Fruit fly (Drosophila melanogaster) whole organism, embryonic: Measurements from ENCODE around the gene Myo31DF.
A peak's percentile ranks its signal among the peaks of the same experiment; 100 is the strongest.

ENCODE experiments used
- ATbp ChIP-seq: fragments of 200-800 bp; sonication (Bioruptor generic); optimal IDR thresholded peaks from 2 replicates; lab custom pipeline; 2017; ENCODE audit warnings: missing biosample characterization, mild to moderate bottlenecking, missing genetic modification characterization, missing genetic modification reagents
- CG10654 ChIP-seq: fragments of 200-800 bp; sonication (Bioruptor generic); optimal IDR thresholded peaks from 2 replicates; lab custom pipeline; 2016; ENCODE audit warnings: missing biosample characterization, missing genetic modification characterization
- CG11093 ChIP-seq: fragments of 200-800 bp; sonication (Bioruptor generic); IDR thresholded peaks from 3 replicates; pipeline ENCODE4 v1.3.6; 2022; ENCODE audit warnings: missing biosample characterization, missing genetic modification characterization
- CG11695 ChIP-seq: fragments of 200-800 bp; sonication (Bioruptor generic); IDR thresholded peaks from 3 replicates; pipeline ENCODE4 v1.3.6; 2022; ENCODE audit warnings: missing biosample characterization, missing genetic modification characterization
- CG11696 ChIP-seq: fragments of 200-800 bp; sonication (Bioruptor generic); IDR thresholded peaks from 2 replicates; pipeline ENCODE4 v1.3.6; 2022; ENCODE audit warnings: missing biosample characterization, missing genetic modification characterization
- CG14965 ChIP-seq: fragments of 200-800 bp; sonication (Bioruptor generic); optimal IDR thresholded peaks from 2 replicates; lab custom pipeline; 2016; ENCODE audit warnings: missing biosample characterization, missing genetic modification characterization, borderline replicate concordance
- CG15073 ChIP-seq: fragments of 200-800 bp; sonication (Bioruptor generic); optimal IDR thresholded peaks from 2 replicates; lab custom pipeline; 2016; ENCODE audit warnings: missing biosample characterization, missing genetic modification characterization
- CG1529 ChIP-seq: fragments of 200-800 bp; sonication (Bioruptor generic); optimal IDR thresholded peaks from 3 replicates; lab custom pipeline; 2018; ENCODE audit warnings: missing biosample characterization, missing genetic modification characterization
- CG17359 ChIP-seq: fragments of 200-800 bp; sonication (Bioruptor generic); optimal IDR thresholded peaks from 3 replicates; lab custom pipeline; 2018; ENCODE audit warnings: missing biosample characterization, mild to moderate bottlenecking, missing genetic modification characterization, moderate library complexity
- CG17568 ChIP-seq: fragments of 200-800 bp; sonication (Bioruptor generic); optimal IDR thresholded peaks from 2 replicates; lab custom pipeline; 2018; ENCODE audit warnings: missing biosample characterization, mild to moderate bottlenecking, missing genetic modification characterization, moderate library complexity
- CG1792 ChIP-seq: fragments of 200-800 bp; sonication (Bioruptor generic); optimal IDR thresholded peaks from 2 replicates; lab custom pipeline; 2016; ENCODE audit warnings: missing biosample characterization, missing genetic modification characterization
- CG2678 ChIP-seq: fragments of 200-800 bp; sonication (Bioruptor generic); optimal IDR thresholded peaks from 3 replicates; lab custom pipeline; 2019; ENCODE audit warnings: missing biosample characterization, mild to moderate bottlenecking, missing genetic modification characterization, moderate library complexity
- CG3407 ChIP-seq: fragments of 200-800 bp; sonication (Bioruptor generic); optimal IDR thresholded peaks from 2 replicates; lab custom pipeline; 2018; ENCODE audit warnings: missing biosample characterization, mild to moderate bottlenecking, missing genetic modification characterization
- CG4404 ChIP-seq: fragments of 200-800 bp; sonication (Bioruptor generic); IDR thresholded peaks from 2 replicates; pipeline ENCODE4 v1.3.6; 2022; ENCODE audit warnings: missing biosample characterization, missing genetic modification characterization
- CG6272 ChIP-seq: fragments of 200-800 bp; sonication (Bioruptor generic); IDR thresholded peaks from 2 replicates; pipeline ENCODE4 v1.3.6; 2022; ENCODE audit warnings: missing biosample characterization, missing genetic modification characterization
- CG7271 ChIP-seq: fragments of 200-800 bp; sonication (Bioruptor generic); optimal IDR thresholded peaks from 2 replicates; lab custom pipeline; 2018; ENCODE audit warnings: missing biosample characterization, mild to moderate bottlenecking, missing genetic modification characterization, moderate library complexity
- CG7357 ChIP-seq: fragments of 200-800 bp; sonication (Bioruptor generic); IDR thresholded peaks from 3 replicates; pipeline ENCODE4 v1.3.6; 2022; ENCODE audit warnings: missing biosample characterization, missing genetic modification characterization
- CG7839 ChIP-seq: fragments of 200-800 bp; sonication (Bioruptor generic); optimal IDR thresholded peaks from 3 replicates; lab custom pipeline; 2018; ENCODE audit warnings: missing biosample characterization, mild to moderate bottlenecking, missing genetic modification characterization, moderate library complexity
- CTCF ChIP-seq: fragments of 200-800 bp; sonication (Bioruptor generic); optimal IDR thresholded peaks from 2 replicates; lab custom pipeline; 2017; ENCODE audit warnings: missing biosample characterization, mild to moderate bottlenecking, missing genetic modification characterization, moderate library complexity
- Camta ChIP-seq: fragments of 200-800 bp; sonication (Bioruptor generic); optimal IDR thresholded peaks from 2 replicates; lab custom pipeline; 2016; ENCODE audit warnings: missing biosample characterization, missing genetic modification characterization
- D19A ChIP-seq: fragments of 200-800 bp; optimal IDR thresholded peaks from 3 replicates; lab custom pipeline; 2019; ENCODE audit warnings: missing biosample characterization, mild to moderate bottlenecking, missing genetic modification characterization, moderate library complexity
- Hsf ChIP-seq: fragments of 200-800 bp; sonication (Bioruptor generic); optimal IDR thresholded peaks from 3 replicates; lab custom pipeline; 2016; ENCODE audit warnings: missing biosample characterization, missing genetic modification characterization
- Myb ChIP-seq: fragments of 200-800 bp; sonication (Bioruptor generic); optimal IDR thresholded peaks from 2 replicates; lab custom pipeline; 2016; ENCODE audit warnings: missing biosample characterization, missing genetic modification characterization
- Nf-YC ChIP-seq: fragments of 200-800 bp; optimal IDR thresholded peaks from 3 replicates; lab custom pipeline; 2019; ENCODE audit warnings: missing biosample characterization, mild to moderate bottlenecking, missing genetic modification characterization, moderate library complexity
- Pdp1 ChIP-seq, 2 experiments: fragments of 200-800 bp; sonication (Bioruptor generic); optimal IDR thresholded peaks; 3 replicates each; lab custom pipeline; 2016; ENCODE audit warnings: missing biosample characterization in 2 of 2, missing genetic modification characterization in 2 of 2, mild to moderate bottlenecking in 1 of 2, moderate library complexity in 1 of 2
- Ptx1 ChIP-seq: fragments of 200-800 bp; sonication (Bioruptor generic); IDR thresholded peaks from 2 replicates; pipeline ENCODE4 v1.3.6; 2022; ENCODE audit warnings: missing biosample characterization, missing genetic modification characterization
- Rx ChIP-seq: fragments of 200-800 bp; sonication (Bioruptor generic); IDR thresholded peaks from 2 replicates; pipeline ENCODE4 v1.3.6; 2022; ENCODE audit warnings: missing biosample characterization, missing genetic modification characterization
- Sox102F ChIP-seq: fragments of 200-800 bp; sonication (Bioruptor generic); optimal IDR thresholded peaks from 2 replicates; lab custom pipeline; 2018; ENCODE audit warnings: missing biosample characterization, mild to moderate bottlenecking, missing genetic modification characterization, moderate library complexity
- Xbp1 ChIP-seq: fragments of 200-800 bp; sonication (Bioruptor generic); optimal IDR thresholded peaks from 3 replicates; lab custom pipeline; 2016; ENCODE audit warnings: missing biosample characterization, mild to moderate bottlenecking, missing genetic modification characterization
- ato ChIP-seq: fragments of 200-800 bp; sonication (Bioruptor generic); IDR thresholded peaks from 2 replicates; pipeline ENCODE4 v1.3.6; 2022; ENCODE audit warnings: missing biosample characterization, missing genetic modification characterization; ENCODE audit not compliant: partially characterized antibody
- ci ChIP-seq: fragments of 200-800 bp; sonication (Bioruptor generic); IDR thresholded peaks from 3 replicates; pipeline ENCODE4 v1.3.6; 2022; ENCODE audit warnings: missing biosample characterization, missing genetic modification characterization
- grn ChIP-seq: fragments of 200-800 bp; sonication (Bioruptor generic); optimal IDR thresholded peaks from 3 replicates; lab custom pipeline; 2017; ENCODE audit warnings: missing biosample characterization, missing genetic modification characterization
- ken ChIP-seq: fragments of 200-800 bp; sonication (Bioruptor generic); IDR thresholded peaks from 3 replicates; pipeline ENCODE4 v1.3.6; 2022; ENCODE audit warnings: missing biosample characterization, missing genetic modification characterization
- mam ChIP-seq: fragments of 200-800 bp; sonication (Bioruptor generic); optimal IDR thresholded peaks from 3 replicates; lab custom pipeline; 2016; ENCODE audit warnings: missing biosample characterization, missing genetic modification characterization
- prd ChIP-seq, 3 experiments: fragments of >200 bp in 2 of 3; fragments of 200-800 bp in 1 of 3; sonication (Bioruptor generic) in 1 of 3; optimal IDR thresholded peaks in 2 of 3; IDR thresholded peaks in 1 of 3; 2 replicates in 2 of 3; 3 replicates in 1 of 3; pipeline versions ENCODE4 v1.3.6 to Lab custom; 2017 to 2022; ENCODE audit warnings: missing biosample characterization in 1 of 3, missing genetic modification characterization in 1 of 3
- row ChIP-seq: fragments of 200-800 bp; sonication (Bioruptor generic); IDR thresholded peaks from 3 replicates; pipeline ENCODE4 v1.3.6; 2022; ENCODE audit warnings: missing biosample characterization, missing genetic modification characterization
- trh ChIP-seq: fragments of 200-800 bp; sonication (Bioruptor generic); optimal IDR thresholded peaks from 2 replicates; lab custom pipeline; 2016; ENCODE audit warnings: missing biosample characterization, missing genetic modification characterization
- unpg ChIP-seq: fragments of 200-800 bp; sonication (Bioruptor generic); optimal IDR thresholded peaks from 3 replicates; lab custom pipeline; 2018; ENCODE audit warnings: missing biosample characterization, mild to moderate bottlenecking, missing genetic modification characterization, moderate library complexity
- wek ChIP-seq: fragments of 200-800 bp; sonication (Bioruptor generic); optimal IDR thresholded peaks from 3 replicates; lab custom pipeline; 2018; ENCODE audit warnings: missing biosample characterization, mild to moderate bottlenecking, missing genetic modification characterization, moderate library complexity

Myo31DF gene

dm6 chr2L:10543992-10544391, 37.4 kb upstream of the Myo31DF start (continued):
- TF ChIP-seq CG1529 (GFP tag; lab: Kevin White, UChicago), result no peak
- TF ChIP-seq Hsf (GFP tag; lab: Kevin White, UChicago), result no peak
- TF ChIP-seq CG4404, result no peak
- TF ChIP-seq prd (optimal IDR thresholded peaks at IDR 0.05; lab: Kevin White, UChicago), result no peak
- TF ChIP-seq prd (GFP tag; IDR thresholded peaks at IDR 0.05; lab: Robert Waterston, UW), result peak; percentile 44; the same call in 2 of the 3 replicates
- TF ChIP-seq CG7357 (GFP tag; lab: Robert Waterston, UW), result 0 out of 3 replicates have a peak, but pooled peaks have one; percentile 29
- no peak for TF ChIP-seq CG3407 (GFP tag; lab: Kevin White, UChicago)
- TF ChIP-seq CG11695 (GFP tag; lab: Robert Waterston, UW), result peak; percentile 55; the same call in 1 of the 3 replicates
- no peak for TF ChIP-seq Myb (GFP tag; lab: Kevin White, UChicago)
- TF ChIP-seq CG10654 (GFP tag; lab: Kevin White, UChicago), result no peak
- TF ChIP-seq Nf-YC, result no peak
- peak; percentile 88 for TF ChIP-seq CG11696 (GFP tag; lab: Robert Waterston, UW)
- TF ChIP-seq ci (GFP tag; lab: Robert Waterston, UW), result 0 out of 3 replicates have a peak, but pooled peaks have one; percentile 12
- no peak for TF ChIP-seq CTCF
- TF ChIP-seq D19A (tag; lab: Kevin White, UChicago), result peak; percentile 55
- peak; percentile 47; the same call in 1 of the 3 replicates for TF ChIP-seq ken (GFP tag; lab: Robert Waterston, UW)
- TF ChIP-seq Rx, result 0 out of 2 replicates have a peak, but pooled peaks have one; percentile 22
- peak; percentile 45 for TF ChIP-seq Sox102F (GFP tag; lab: Kevin White, UChicago)
- TF ChIP-seq Pdp1 (GFP tag; optimal IDR thresholded peaks at IDR 0.05; lab: Kevin White, UChicago), result peak in 1 of 2 experiments; percentile 40
- TF ChIP-seq CG2678 (tag; lab: Kevin White, UChicago), result peak; percentile 24
- TF ChIP-seq unpg (GFP tag; lab: Kevin White, UChicago), result peak; percentile 25
- no peak for TF ChIP-seq ato (GFP tag; lab: Robert Waterston, UW)
- peak; percentile 5 for TF ChIP-seq CG17359 (tag; lab: Kevin White, UChicago)
- no peak for TF ChIP-seq CG17568
- TF ChIP-seq CG6272 (GFP tag; lab: Robert Waterston, UW), result peak; percentile 25; the same call in 1 of the 2 replicates
- no peak for TF ChIP-seq CG11093 (GFP tag; lab: Robert Waterston, UW)
- TF ChIP-seq Camta, result no peak
- TF ChIP-seq wek (GFP tag; lab: Kevin White, UChicago), result no peak
- TF ChIP-seq Ptx1 (GFP tag; lab: Robert Waterston, UW), result peak; percentile 30; the same call in 1 of the 2 replicates
- no peak for TF ChIP-seq grn (GFP tag; lab: Kevin White, UChicago)
- TF ChIP-seq trh (GFP tag; lab: Kevin White, UChicago), result no peak
- no peak for TF ChIP-seq Xbp1 (GFP tag; lab: Kevin White, UChicago)
- no peak for TF ChIP-seq CG1792 (GFP tag; lab: Kevin White, UChicago)
- no peak for TF ChIP-seq ATbp (GFP tag; lab: Kevin White, UChicago)
- no peak for TF ChIP-seq CG14965 (GFP tag; lab: Kevin White, UChicago)
- TF ChIP-seq mam (GFP tag; lab: Kevin White, UChicago), result no peak
- peak; percentile 58 for TF ChIP-seq row (GFP tag; lab: Robert Waterston, UW)
- TF ChIP-seq CG7839 (tag; lab: Kevin White, UChicago), result peak; percentile 16
- peak; percentile 68 for TF ChIP-seq CG15073 (GFP tag; lab: Kevin White, UChicago)
- no peak for TF ChIP-seq CG7271 (tag; lab: Kevin White, UChicago)
- TF ChIP-seq, all 482 proteins: peak for 32
